Fruit fly (Drosophila melanogaster) Kc167 (cell line): ENCODE data around the gene CG31347.

Source experiments
- Sin3A ChIP-seq: fragments of >200 bp; optimal IDR thresholded peaks from 2 replicates; lab custom pipeline; 2018; ENCODE audit warnings: missing external identifiers
- h ChIP-seq: fragments of >200 bp; optimal IDR thresholded peaks from 3 replicates; lab custom pipeline; 2018; ENCODE audit warnings: missing external identifiers
- insv ChIP-seq: fragments of >200 bp; optimal IDR thresholded peaks from 3 replicates; lab custom pipeline; 2018; ENCODE audit warnings: missing external identifiers

dm6 chr3R:12652736-12653135, 39.7 kb downstream of the CG31347 start:
- TF ChIP-seq Sin3A (lab: Kevin White, UChicago) (no peak), h (no peak), insv (lab: Kevin White, UChicago) (no peak)
